Worm (Caenorhabditis elegans): Measurements from ENCODE around the gene sut-1.

Gene sut-1

DNA sequence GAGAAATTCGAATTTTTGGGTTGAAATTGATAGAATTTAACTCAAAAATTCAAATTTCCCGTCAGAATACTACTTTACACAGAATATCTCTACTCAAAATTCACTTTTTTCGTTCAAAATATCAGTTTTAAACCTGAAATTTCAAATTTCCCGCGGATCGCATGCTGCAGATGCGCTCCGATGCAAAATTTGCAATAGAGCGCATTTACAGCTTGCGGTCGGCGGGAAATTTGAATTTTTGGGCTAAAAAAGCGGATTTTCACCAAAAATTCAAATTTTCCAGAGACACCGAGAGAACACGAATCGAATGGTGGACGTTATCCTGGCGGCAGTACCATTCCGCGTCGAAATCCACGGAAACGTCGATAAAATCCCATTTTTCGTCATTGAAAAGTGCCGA, 1.7 kb upstream of the sut-1 start:
- TF ChIP-seq lin-29 (GFP tag; IDR thresholded peaks at IDR 0.05) (no peak), lin-38 (GFP tag; IDR thresholded peaks at IDR 0.05) (peak; percentile 65), saeg-2 (GFP tag; IDR thresholded peaks at IDR 0.05) (no peak)

ce11 chrII:1117992-1118729, 4.9 kb downstream of the sut-1 start, which contains the start of gene lips-13:
Gene lips-13 (minus strand): TSS chrII:1118042.
- no peak for TF ChIP-seq tag-97 (GFP tag; IDR thresholded peaks at IDR 0.05)
- no peak for TF ChIP-seq dmd-6 (GFP tag; IDR thresholded peaks at IDR 0.05)

- TF ChIP-seq nhr-10 (tag; optimal IDR thresholded peaks at IDR 0.05), result no peak
- TF ChIP-seq aha-1 (tag), result peak; percentile 56
- TF ChIP-seq jun-1 (tag; optimal IDR thresholded peaks at IDR 0.05), result no peak
Observed at ce11 chrII:1116521-1116920, 6.5 kb downstream of the sut-1 start.

ce11 chrII:1114133-1114532, 8.9 kb downstream of the sut-1 start, which contains the start of gene lips-12:
Gene lips-12 (minus strand): TSS chrII:1114233.
- TF ChIP-seq Y105C5A.15 (GFP tag; IDR thresholded peaks at IDR 0.05), result no peak
- TF ChIP-seq vab-7 (GFP tag; IDR thresholded peaks at IDR 0.05), result no peak
- no peak for TF ChIP-seq php-3 (GFP tag; IDR thresholded peaks at IDR 0.05)
- TF ChIP-seq Y75B8A.6 (GFP tag; IDR thresholded peaks at IDR 0.05), result no peak
- no peak for TF ChIP-seq dve-1 (tag; optimal IDR thresholded peaks at IDR 0.05; ENCODE audit: insufficient read depth)
- TF ChIP-seq pha-4 (GFP tag; IDR thresholded peaks at IDR 0.05), result no peak
- no peak for TF ChIP-seq pha-4 (tag; optimal IDR thresholded peaks at IDR 0.05)
- no peak for TF ChIP-seq nhr-77 (tag; optimal IDR thresholded peaks at IDR 0.05)

- TF ChIP-seq ZK337.2 (GFP tag; IDR thresholded peaks at IDR 0.05) (no peak), ces-1 (GFP tag; optimal IDR thresholded peaks at IDR 0.05) (no peak)
Observed at ce11 chrII:1110901-1111300, 12.2 kb downstream of the sut-1 start, which contains the start of gene lips-11. Gene lips-11 (minus strand): TSS chrII:1111001.

DNA sequence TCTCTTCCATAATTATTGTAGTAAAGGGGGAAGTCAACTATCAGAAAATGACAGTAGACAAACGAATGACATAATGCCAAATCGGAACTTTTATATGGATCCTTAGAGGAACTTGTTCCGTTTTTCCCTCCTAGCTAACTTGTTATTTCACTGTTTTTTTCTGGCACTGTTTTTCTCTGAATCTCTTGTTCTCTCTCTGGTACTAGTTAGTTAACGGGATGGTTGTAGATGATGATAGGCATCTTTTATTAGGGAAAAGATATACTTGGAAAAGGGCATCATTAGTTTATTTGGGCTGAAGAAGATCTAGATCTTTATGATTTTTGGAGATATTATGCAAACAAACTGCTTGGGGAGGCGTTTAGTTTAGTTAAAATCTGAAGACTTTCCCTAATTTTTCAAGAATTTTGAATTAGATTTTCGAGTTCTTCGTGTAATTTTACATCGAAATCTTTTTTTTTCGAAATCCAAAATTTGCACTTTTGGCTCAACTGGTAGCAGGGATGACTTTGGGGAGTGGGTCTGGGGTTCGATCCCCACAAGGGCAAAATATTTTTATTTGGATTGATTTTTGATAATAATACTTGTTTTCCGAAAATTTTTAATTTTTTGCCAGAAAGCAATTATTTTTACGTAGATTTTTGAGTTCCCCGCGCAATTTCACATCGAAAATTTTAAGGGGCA, 16.0 kb downstream of the sut-1 start, which contains the start of gene col-40:
col-40 (minus strand) TSS at position 51 of the 684 bp plus-strand sequence.
- TF ChIP-seq lin-13 (GFP tag; optimal IDR thresholded peaks at IDR 0.05) (no peak), lin-38 (GFP tag; IDR thresholded peaks at IDR 0.05) (0 out of 2 replicates have a peak, but pooled peaks have one; percentile 19)

DNA sequence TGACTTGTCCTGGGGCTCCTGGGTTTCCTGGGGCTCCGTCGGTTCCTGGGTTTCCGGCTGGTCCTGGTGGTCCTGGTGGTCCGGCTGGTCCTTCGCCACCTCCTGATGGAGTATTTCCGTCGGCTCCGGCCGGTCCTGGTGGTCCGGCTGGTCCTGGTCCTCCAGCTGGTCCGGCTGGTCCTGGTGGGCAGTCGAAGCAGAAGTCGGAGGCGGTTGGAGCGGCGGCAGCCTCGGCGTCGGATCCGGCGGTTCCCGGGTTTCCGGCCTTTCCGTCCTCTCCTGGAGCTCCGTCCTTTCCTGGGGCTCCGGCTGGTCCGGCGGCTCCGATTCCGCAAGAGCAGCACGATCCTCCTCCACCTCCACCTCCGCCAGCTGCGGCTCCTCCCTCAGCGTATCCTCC, 17.8 kb downstream of the sut-1 start:
- TF ChIP-seq daf-19 (GFP tag; conservative IDR thresholded peaks at IDR 0.05) (no peak), nhr-25 (tag; optimal IDR thresholded peaks at IDR 0.05; ENCODE audit: borderline replicate concordance, insufficient read depth) (no peak), hlh-11 (tag; optimal IDR thresholded peaks at IDR 0.05) (no peak), lin-15B (tag; optimal IDR thresholded peaks at IDR 0.05) (no peak), skn-1 (tag; optimal IDR thresholded peaks at IDR 0.05) (no peak), mep-1 (tag; optimal IDR thresholded peaks at IDR 0.05) (no peak), lin-39 (tag; optimal IDR thresholded peaks at IDR 0.05) (no peak), set-16 (GFP tag; IDR thresholded peaks at IDR 0.05) (peak; percentile 99), zip-2 (tag; optimal IDR thresholded peaks at IDR 0.05) (no peak), aly-2 (tag; optimal IDR thresholded peaks at IDR 0.05) (no peak), nhr-28 (tag; optimal IDR thresholded peaks at IDR 0.05) (no peak), nhr-102 (tag; optimal IDR thresholded peaks at IDR 0.05) (no peak), spr-3 (GFP tag; optimal IDR thresholded peaks at IDR 0.05) (no peak), vab-7 (GFP tag; IDR thresholded peaks at IDR 0.05) (no peak), ZK546.5 (tag; optimal IDR thresholded peaks at IDR 0.05) (no peak), pha-4 (GFP tag; IDR thresholded peaks at IDR 0.05) (peak; percentile 95; the same call in 1 of the 2 replicates), pha-4 (tag; optimal IDR thresholded peaks at IDR 0.05) (no peak)
